Fruit fly (Drosophila melanogaster) ovary, adult (tissue): ENCODE data around the gene Sod1.
A peak's percentile ranks its signal among the peaks of the same experiment; 100 is the strongest.

ENCODE experiments used
- CG17801 ChIP-seq: fragments of 200-800 bp; optimal IDR thresholded peaks from 2 replicates; lab custom pipeline; 2019; ENCODE audit warnings: missing biosample characterization, mild to moderate bottlenecking, missing genetic modification characterization, moderate library complexity; ENCODE audit not compliant: partially characterized antibody

Gene Sod1

dm6 chr3L:11123598-11124284, 10.2 kb upstream of the Sod1 start:
- no peak for TF ChIP-seq CG17801 (GFP tag; lab: Kevin White, UChicago)

- peak; percentile 53 for TF ChIP-seq CG17801 (GFP tag; lab: Kevin White, UChicago)
Measured at dm6 chr3L:11123088-11123487, 9.5 kb upstream of the Sod1 start, which contains the start of the genes Ufd1 and NaPi-III. Ufd1 (minus strand) TSS chr3L:11123216. NaPi-III (plus strand) TSS chr3L:11123348.

- peak; percentile 82 for TF ChIP-seq CG17801 (GFP tag; lab: Kevin White, UChicago)
Measured at dm6 chr3L:11120419-11120958, 6.9 kb upstream of the Sod1 start, which contains the start of the genes FoxK and mRpL2. FoxK (minus strand) TSS chr3L:11120783. mRpL2 (plus strand) TSS chr3L:11120847.

dm6 chr3L:11119901-11120418, 6.4 kb upstream of the Sod1 start:
- no peak for TF ChIP-seq CG17801 (GFP tag; lab: Kevin White, UChicago)

dm6 chr3L:11119396-11119900, 5.9 kb upstream of the Sod1 start:
- no peak for TF ChIP-seq CG17801 (GFP tag; lab: Kevin White, UChicago)

- TF ChIP-seq CG17801 (GFP tag; lab: Kevin White, UChicago), result no peak
Measured at dm6 chr3L:11118627-11119395, 5.3 kb upstream of the Sod1 start.

dm6 chr3L:11117733-11118132, 4.2 kb upstream of the Sod1 start:
- TF ChIP-seq CG17801 (GFP tag; lab: Kevin White, UChicago), result no peak

dm6 chr3L:11112427-11112826, 1.1 kb downstream of the Sod1 start:
- TF ChIP-seq CG17801 (GFP tag; lab: Kevin White, UChicago), result no peak

- no peak for TF ChIP-seq CG17801 (GFP tag; lab: Kevin White, UChicago)
Measured at dm6 chr3L:11109454-11109853, 4.1 kb downstream of the Sod1 start, which contains the start of the genes CG34012 and emei. CG34012 (minus strand) TSS chr3L:11109505. emei (plus strand) TSS chr3L:11109690.

- no peak for TF ChIP-seq CG17801 (GFP tag; lab: Kevin White, UChicago)
Measured at dm6 chr3L:11107935-11108334, 5.6 kb downstream of the Sod1 start, which contains the start of gene CG12522. CG12522 (plus strand) TSS chr3L:11108235.

dm6 chr3L:11107432-11107831, 6.1 kb downstream of the Sod1 start, which contains the start of gene CG32073:
CG32073 (minus strand) TSS chr3L:11107582.
- TF ChIP-seq CG17801 (GFP tag; lab: Kevin White, UChicago), result no peak

dm6 chr3L:11103773-11104172, 9.8 kb downstream of the Sod1 start, which contains the start of gene CG32071:
CG32071 (minus strand) TSS chr3L:11103873.
- no peak for TF ChIP-seq CG17801 (GFP tag; lab: Kevin White, UChicago)

dm6 chr3L:11102930-11103329, 10.6 kb downstream of the Sod1 start, which contains the start of gene Elo68alpha:
Elo68alpha (minus strand) TSS chr3L:11103030.
- no peak for TF ChIP-seq CG17801 (GFP tag; lab: Kevin White, UChicago)

- no peak for TF ChIP-seq CG17801 (GFP tag; lab: Kevin White, UChicago)
Measured at dm6 chr3L:11101598-11101997, 11.9 kb downstream of the Sod1 start, which contains the start of gene Elo68beta. Elo68beta (minus strand) TSS chr3L:11101698.
